Worm (Caenorhabditis elegans) whole organism, L4 larva: Measurements from ENCODE around the gene cmk-1.

Source experiments
- ama-1 ChIP-seq: fragments of 150-350 bp; optimal IDR thresholded peaks from 2 replicates; lab custom pipeline; 2014; ENCODE audit warnings: inconsistent platforms, mixed read lengths
- lin-15B ChIP-seq: fragments of 150-350 bp; sonication (generic microtip); optimal IDR thresholded peaks from 3 replicates; lab custom pipeline; 2014; ENCODE audit warnings: missing biosample characterization, missing genetic modification characterization
- nhr-77 ChIP-seq: fragments of 150-350 bp; optimal IDR thresholded peaks from 2 replicates; lab custom pipeline; 2014; ENCODE audit warnings: missing biosample characterization, missing genetic modification characterization

DNA sequence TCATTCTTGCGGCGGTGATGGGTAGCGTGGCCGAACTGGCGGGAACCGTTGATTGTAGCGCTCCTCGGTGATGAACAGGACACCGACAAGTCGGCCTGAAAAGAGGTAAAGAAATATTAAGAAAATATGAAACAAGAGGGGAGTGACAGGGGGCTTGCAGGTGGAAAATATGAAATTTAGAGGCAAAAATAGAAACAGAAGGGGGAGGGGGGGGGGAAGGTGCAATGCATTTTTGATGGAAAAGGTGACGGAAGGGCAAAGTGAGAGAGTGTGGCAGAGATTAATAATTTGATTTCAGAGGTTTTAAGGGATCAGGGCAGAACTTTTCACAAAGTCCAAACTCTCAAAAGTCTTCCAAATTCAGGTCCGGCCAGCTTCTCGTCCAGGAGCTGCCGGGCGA, 42.7 kb upstream of the cmk-1 start, which contains the start of gene frpr-19:
- TF ChIP-seq nhr-77 (tag; lab: Kevin White, UChicago) (no peak), ama-1 (lab: Kevin White, UChicago) (no peak), lin-15B (tag; lab: Kevin White, UChicago) (no peak)
